Fruit fly (Drosophila melanogaster) whole organism, embryonic: ENCODE data around the gene CG3294.

Experiments
- Antp ChIP-seq: fragments of 200-800 bp; sonication (Bioruptor generic); optimal IDR thresholded peaks from 3 replicates; lab custom pipeline; 2016; ENCODE audit warnings: missing biosample characterization, missing genetic modification characterization
- BtbVII ChIP-seq: fragments of 200-800 bp; sonication (Bioruptor generic); optimal IDR thresholded peaks from 3 replicates; lab custom pipeline; 2017; ENCODE audit warnings: missing biosample characterization, mild to moderate bottlenecking, missing genetic modification characterization
- CG10267 ChIP-seq: fragments of 200-800 bp; sonication (Bioruptor generic); optimal IDR thresholded peaks from 2 replicates; lab custom pipeline; 2018; ENCODE audit warnings: missing biosample characterization, mild to moderate bottlenecking, missing genetic modification characterization, moderate library complexity
- CG12391 ChIP-seq: fragments of 200-800 bp; sonication (Bioruptor generic); optimal IDR thresholded peaks from 3 replicates; lab custom pipeline; 2018; ENCODE audit warnings: missing biosample characterization, mild to moderate bottlenecking, missing genetic modification characterization, moderate library complexity
- CG14710 ChIP-seq: fragments of 200-800 bp; sonication (Bioruptor generic); optimal IDR thresholded peaks from 3 replicates; lab custom pipeline; 2019; ENCODE audit warnings: missing biosample characterization, mild to moderate bottlenecking, missing genetic modification characterization, moderate library complexity
- CG14860 ChIP-seq: fragments of 200-800 bp; sonication (Bioruptor generic); IDR thresholded peaks from 3 replicates; pipeline ENCODE4 v1.3.6; 2022; ENCODE audit warnings: missing biosample characterization, missing genetic modification characterization; ENCODE audit not compliant: partially characterized antibody
- CG17361 ChIP-seq: fragments of 200-800 bp; sonication (Bioruptor generic); IDR thresholded peaks from 3 replicates; pipeline ENCODE4 v1.3.6; 2022; ENCODE audit warnings: missing biosample characterization, missing genetic modification characterization
- CG18476 ChIP-seq: fragments of 200-800 bp; sonication (Bioruptor generic); optimal IDR thresholded peaks from 2 replicates; lab custom pipeline; 2016; ENCODE audit warnings: missing biosample characterization, mild to moderate bottlenecking, missing genetic modification characterization
- CG18599 ChIP-seq: fragments of 200-800 bp; sonication (Bioruptor generic); optimal IDR thresholded peaks from 3 replicates; lab custom pipeline; 2017; ENCODE audit warnings: missing biosample characterization, missing genetic modification characterization, mild to moderate bottlenecking, moderate library complexity, missing genetic modification reagents
- CG2116 ChIP-seq: fragments of 200-800 bp; sonication (Bioruptor generic); optimal IDR thresholded peaks from 3 replicates; lab custom pipeline; 2018; ENCODE audit warnings: missing biosample characterization, mild to moderate bottlenecking, missing genetic modification characterization
- CG2678 ChIP-seq: fragments of 200-800 bp; sonication (Bioruptor generic); optimal IDR thresholded peaks from 3 replicates; lab custom pipeline; 2019; ENCODE audit warnings: missing biosample characterization, mild to moderate bottlenecking, missing genetic modification characterization, moderate library complexity
- CG30020 ChIP-seq: fragments of 200-800 bp; optimal IDR thresholded peaks from 2 replicates; lab custom pipeline; 2019; ENCODE audit warnings: missing biosample characterization, mild to moderate bottlenecking, missing genetic modification characterization, moderate library complexity
- CG34376 ChIP-seq: fragments of 200-800 bp; sonication (Bioruptor generic); optimal IDR thresholded peaks from 2 replicates; lab custom pipeline; 2018; ENCODE audit warnings: missing biosample characterization, mild to moderate bottlenecking, missing genetic modification characterization
- CG4360 ChIP-seq: fragments of 200-800 bp; sonication (Bioruptor generic); IDR thresholded peaks from 2 replicates; pipeline ENCODE4 v1.3.6; 2022; ENCODE audit warnings: missing biosample characterization, missing genetic modification characterization
- CG43689 ChIP-seq: fragments of 200-800 bp; sonication (Bioruptor generic); IDR thresholded peaks from 2 replicates; pipeline ENCODE4 v1.3.6; 2022; ENCODE audit warnings: missing biosample characterization, missing genetic modification characterization
- CG6791 ChIP-seq: fragments of 200-800 bp; sonication (Bioruptor generic); IDR thresholded peaks from 3 replicates; pipeline ENCODE4 v1.3.6; 2022; ENCODE audit warnings: missing biosample characterization, missing genetic modification characterization; ENCODE audit not compliant: partially characterized antibody
- CG7963 ChIP-seq: fragments of 200-800 bp; sonication (Bioruptor generic); IDR thresholded peaks from 3 replicates; pipeline ENCODE4 v1.3.6; 2022; ENCODE audit warnings: missing biosample characterization, missing genetic modification characterization; ENCODE audit not compliant: partially characterized antibody
- CG9727 ChIP-seq: fragments of 200-800 bp; sonication (Bioruptor generic); optimal IDR thresholded peaks from 3 replicates; lab custom pipeline; 2017; ENCODE audit warnings: missing biosample characterization, mild to moderate bottlenecking, missing genetic modification characterization
- CG9797 ChIP-seq: fragments of 200-800 bp; sonication (Bioruptor generic); optimal IDR thresholded peaks from 3 replicates; lab custom pipeline; 2018; ENCODE audit warnings: missing biosample characterization, mild to moderate bottlenecking, missing genetic modification characterization
- Dref ChIP-seq: fragments of 200-800 bp; sonication (Bioruptor generic); IDR thresholded peaks from 2 replicates; pipeline ENCODE4 v1.3.6; 2022; ENCODE audit warnings: missing biosample characterization, missing genetic modification characterization
- Drgx ChIP-seq: fragments of 200-800 bp; sonication (Bioruptor generic); IDR thresholded peaks from 2 replicates; pipeline ENCODE4 v1.3.6; 2022; ENCODE audit warnings: missing biosample characterization, missing genetic modification characterization
- Gug ChIP-seq: fragments of 200-800 bp; sonication (Bioruptor generic); IDR thresholded peaks from 4 replicates; pipeline ENCODE4 v1.3.6; 2022; ENCODE audit warnings: missing biosample characterization, missing genetic modification characterization
- H15 ChIP-seq: fragments of 200-800 bp; sonication (Bioruptor generic); IDR thresholded peaks from 3 replicates; pipeline ENCODE4 v1.3.6; 2022; ENCODE audit warnings: missing biosample characterization, missing genetic modification characterization
- HmgZ ChIP-seq: fragments of 200-800 bp; sonication (Bioruptor generic); optimal IDR thresholded peaks from 2 replicates; lab custom pipeline; 2018; ENCODE audit warnings: missing biosample characterization, mild to moderate bottlenecking, missing genetic modification characterization
- Jarid2 ChIP-seq: fragments of 200-800 bp; sonication (Bioruptor generic); optimal IDR thresholded peaks from 3 replicates; lab custom pipeline; 2017; ENCODE audit warnings: mild to moderate bottlenecking, missing biosample characterization, missing genetic modification reagents, missing genetic modification characterization
- MESR4 ChIP-seq: fragments of 200-800 bp; sonication (Bioruptor generic); optimal IDR thresholded peaks from 2 replicates; lab custom pipeline; 2018; ENCODE audit warnings: missing biosample characterization, mild to moderate bottlenecking, missing genetic modification characterization, moderate library complexity
- Med ChIP-seq: fragments of 200-800 bp; sonication (Bioruptor generic); peaks from one replicate; lab custom pipeline; 2016; ENCODE audit warnings: missing biosample characterization, missing genetic modification characterization, mild to moderate bottlenecking, inconsistent platforms, moderate library complexity
- Nf-YC ChIP-seq: fragments of 200-800 bp; optimal IDR thresholded peaks from 3 replicates; lab custom pipeline; 2019; ENCODE audit warnings: missing biosample characterization, mild to moderate bottlenecking, missing genetic modification characterization, moderate library complexity
- Pdp1 ChIP-seq, 2 experiments: fragments of 200-800 bp; sonication (Bioruptor generic); optimal IDR thresholded peaks; 3 replicates each; lab custom pipeline; 2016; ENCODE audit warnings: missing biosample characterization in 2 of 2, missing genetic modification characterization in 2 of 2, mild to moderate bottlenecking in 1 of 2, moderate library complexity in 1 of 2
- Scr ChIP-seq: fragments of 200-800 bp; sonication (Bioruptor generic); IDR thresholded peaks from 2 replicates; pipeline ENCODE4 v1.3.6; 2022; ENCODE audit warnings: missing biosample characterization, missing genetic modification characterization; ENCODE audit not compliant: partially characterized antibody
- Sry-β ChIP-seq: fragments of 200-800 bp; sonication (Bioruptor generic); optimal IDR thresholded peaks from 2 replicates; lab custom pipeline; 2018; ENCODE audit warnings: missing biosample characterization, mild to moderate bottlenecking, missing genetic modification characterization, moderate library complexity
- YL-1 ChIP-seq: fragments of 200-800 bp; sonication (Bioruptor generic); optimal IDR thresholded peaks from 3 replicates; lab custom pipeline; 2017; ENCODE audit warnings: missing biosample characterization, mild to moderate bottlenecking, missing genetic modification characterization
- amos ChIP-seq: fragments of 200-800 bp; sonication (Bioruptor generic); IDR thresholded peaks from 2 replicates; pipeline ENCODE4 v1.3.6; 2022; ENCODE audit warnings: missing biosample characterization, missing genetic modification characterization; ENCODE audit not compliant: partially characterized antibody
- exex ChIP-seq: fragments of 200-800 bp; sonication (Bioruptor generic); optimal IDR thresholded peaks from 4 replicates; lab custom pipeline; 2018; ENCODE audit warnings: missing biosample characterization, mild to moderate bottlenecking, missing genetic modification characterization, moderate library complexity
- grau ChIP-seq: fragments of 200-800 bp; optimal IDR thresholded peaks from 3 replicates; lab custom pipeline; 2019; ENCODE audit warnings: missing biosample characterization, mild to moderate bottlenecking, missing genetic modification characterization, moderate library complexity
- inv ChIP-seq: fragments of 200-800 bp; sonication (Bioruptor generic); IDR thresholded peaks from 2 replicates; pipeline ENCODE4 v1.3.6; 2022; ENCODE audit warnings: missing biosample characterization, missing genetic modification characterization; ENCODE audit not compliant: partially characterized antibody
- mld ChIP-seq: fragments of 200-800 bp; sonication (Bioruptor generic); IDR thresholded peaks from 3 replicates; pipeline ENCODE4 v1.3.6; 2022; ENCODE audit warnings: missing biosample characterization, missing genetic modification characterization; ENCODE audit not compliant: partially characterized antibody
- nerfin-2 ChIP-seq: fragments of 200-800 bp; sonication (Bioruptor generic); IDR thresholded peaks from 2 replicates; pipeline ENCODE4 v1.3.6; 2022; ENCODE audit warnings: missing biosample characterization, missing genetic modification characterization; ENCODE audit not compliant: partially characterized antibody
- pzg ChIP-seq: fragments of 200-800 bp; sonication (Bioruptor generic); optimal IDR thresholded peaks from 3 replicates; lab custom pipeline; 2018; ENCODE audit warnings: missing biosample characterization, mild to moderate bottlenecking, missing genetic modification characterization, moderate library complexity
- slbo ChIP-seq: fragments of 200-800 bp; sonication (Bioruptor generic); IDR thresholded peaks from 2 replicates; pipeline ENCODE4 v1.3.6; 2022; ENCODE audit warnings: missing biosample characterization, missing genetic modification characterization
- sna ChIP-seq: fragments of 200-800 bp; sonication (Bioruptor generic); IDR thresholded peaks from 2 replicates; pipeline ENCODE4 v1.3.6; 2022; ENCODE audit warnings: missing biosample characterization, missing genetic modification characterization; ENCODE audit not compliant: partially characterized antibody
- stc ChIP-seq: fragments of 200-800 bp; sonication (Bioruptor generic); IDR thresholded peaks from 2 replicates; pipeline ENCODE4 v1.3.6; 2022; ENCODE audit warnings: missing biosample characterization, missing genetic modification characterization
- stwl ChIP-seq: fragments of 200-800 bp; sonication (Bioruptor generic); optimal IDR thresholded peaks from 3 replicates; lab custom pipeline; 2018; ENCODE audit warnings: missing biosample characterization, mild to moderate bottlenecking, missing genetic modification characterization, moderate library complexity
- sug ChIP-seq: fragments of 200-800 bp; optimal IDR thresholded peaks from 2 replicates; lab custom pipeline; 2019; ENCODE audit warnings: missing biosample characterization, mild to moderate bottlenecking, missing genetic modification characterization, moderate library complexity
- tna ChIP-seq: fragments of 200-800 bp; sonication (Bioruptor generic); IDR thresholded peaks from 2 replicates; pipeline ENCODE4 v1.3.6; 2022; ENCODE audit warnings: missing biosample characterization, missing genetic modification characterization; ENCODE audit not compliant: partially characterized antibody

The CG3294 gene

dm6 chr2L:4830490-4830889 is 36.1 kb downstream of the CG3294 start, which contains the start of gene Fnta (continued):
- TF ChIP-seq CG12391 (tag; lab: Kevin White, UChicago) (no peak), CG18599 (GFP tag; lab: Kevin White, UChicago) (no peak), CG14710 (tag; lab: Kevin White, UChicago) (peak; percentile 18), tna (GFP tag; lab: Robert Waterston, UW) (peak; percentile 97), mld (GFP tag; lab: Robert Waterston, UW) (peak; percentile 91), CG14860 (GFP tag; lab: Robert Waterston, UW) (peak; percentile 81; the same call in 2 of the 3 replicates), inv (GFP tag; lab: Robert Waterston, UW) (peak; percentile 36), CG17361 (no peak), Scr (GFP tag; lab: Robert Waterston, UW) (peak; percentile 81), MESR4 (peak; percentile 66), CG9797 (GFP tag; lab: Kevin White, UChicago) (peak; percentile 26), Sry-β (no peak), H15 (GFP tag; lab: Robert Waterston, UW) (no peak), Dref (peak; percentile 86), CG4360 (peak; percentile 16; the same call in 1 of the 2 replicates), sna (GFP tag; lab: Robert Waterston, UW) (peak; percentile 89), YL-1 (peak; percentile 19), CG6791 (GFP tag; lab: Robert Waterston, UW) (peak; percentile 93), Nf-YC (no peak), pzg (GFP tag; lab: Kevin White, UChicago) (peak; percentile 47), CG18476 (GFP tag; lab: Kevin White, UChicago) (no peak), CG10267 (tag; lab: Kevin White, UChicago) (peak; percentile 29), stwl (tag; lab: Kevin White, UChicago) (peak; percentile 77), BtbVII (GFP tag; lab: Kevin White, UChicago) (no peak), CG2116 (GFP tag; lab: Kevin White, UChicago) (peak; percentile 45), amos (GFP tag; lab: Robert Waterston, UW) (peak; percentile 80; the same call in 1 of the 2 replicates), CG7963 (GFP tag; lab: Robert Waterston, UW) (peak; percentile 86; the same call in 2 of the 3 replicates)
- TF ChIP-seq, all 482 proteins: peak for 53

DNA sequence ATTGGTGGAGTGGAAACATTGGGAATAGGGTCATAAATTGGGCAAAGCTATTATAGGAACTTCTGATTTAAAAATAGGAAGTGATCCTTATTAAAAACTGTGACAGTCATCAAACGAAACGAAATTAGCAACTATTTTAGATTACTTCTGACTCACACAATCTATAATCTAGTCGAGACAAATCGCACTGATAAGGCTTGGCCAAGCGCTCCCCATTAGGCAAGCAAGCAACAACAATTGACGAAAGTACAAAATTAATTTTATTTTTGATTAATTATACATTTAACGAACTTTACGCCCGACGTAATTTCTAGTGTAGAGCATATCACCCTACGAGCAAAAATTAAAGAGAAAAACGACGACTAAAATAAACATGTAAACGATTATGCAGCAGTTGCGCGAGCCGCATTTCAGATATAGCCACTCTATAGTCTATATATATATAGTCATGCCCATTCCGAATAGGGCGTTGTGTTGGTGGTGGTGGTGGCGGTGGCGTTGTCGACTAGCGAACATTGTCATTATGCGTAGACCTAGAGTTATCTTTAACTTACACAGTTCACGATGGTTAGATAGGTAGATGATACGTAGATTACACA is 40.8 kb downstream of the CG3294 start, which contains the start of gene Ir25a:
Gene Ir25a, minus strand, starts transcription at position 210 of the 599 bp plus-strand sequence.
- TF ChIP-seq sug (tag; lab: Kevin White, UChicago) (peak; percentile 20), exex (tag; lab: Kevin White, UChicago) (peak; percentile 80), Med (GFP tag; lab: Kevin White, UChicago) (peak; percentile 58), Pdp1 (GFP tag; optimal IDR thresholded peaks at IDR 0.05; lab: Kevin White, UChicago) (peak in 1 of 2 experiments; percentile 71), CG9727 (GFP tag; lab: Kevin White, UChicago) (no peak)

DNA sequence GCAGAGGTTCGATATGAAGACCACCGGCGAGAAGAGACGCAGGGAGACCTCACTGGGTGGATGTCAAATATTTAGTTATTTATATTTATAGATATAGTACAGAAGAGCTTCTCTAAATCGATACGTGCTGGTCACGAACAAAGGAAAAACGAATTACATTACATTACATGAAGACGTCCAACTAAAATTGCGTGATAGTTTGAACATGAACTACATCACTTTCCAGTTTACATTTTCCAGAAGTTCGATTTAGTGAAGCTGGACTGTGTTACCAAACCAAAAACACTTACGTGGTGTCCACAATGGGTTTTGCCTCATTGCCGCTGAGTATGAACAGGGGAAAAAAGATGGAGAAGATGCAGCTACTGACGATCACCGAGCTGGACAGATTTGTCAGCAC is 41.8 kb downstream of the CG3294 start:
- peak; percentile 29; the same call in 1 of the 2 replicates for TF ChIP-seq Drgx (GFP tag; lab: Robert Waterston, UW)
- no peak for TF ChIP-seq HmgZ (tag; lab: Kevin White, UChicago)
- TF ChIP-seq stc (GFP tag; lab: Robert Waterston, UW), result no peak
- peak; percentile 49 for TF ChIP-seq grau (tag; lab: Kevin White, UChicago)
- peak; percentile 22; the same call in 1 of the 2 replicates for TF ChIP-seq slbo (GFP tag; lab: Robert Waterston, UW)
- peak; percentile 3 for TF ChIP-seq CG2678 (tag; lab: Kevin White, UChicago)
- no peak for TF ChIP-seq nerfin-2
- peak in 1 of 2 experiments; percentile 14 for TF ChIP-seq Pdp1 (GFP tag; optimal IDR thresholded peaks at IDR 0.05; lab: Kevin White, UChicago)
- no peak for TF ChIP-seq Antp (GFP tag; lab: Kevin White, UChicago)
- TF ChIP-seq Jarid2 (GFP tag; lab: Kevin White, UChicago), result no peak
- no peak for TF ChIP-seq amos (GFP tag; lab: Robert Waterston, UW)
- TF ChIP-seq Med (GFP tag; lab: Kevin White, UChicago), result peak; percentile 58
- TF ChIP-seq CG34376 (GFP tag; lab: Kevin White, UChicago), result no peak
- TF ChIP-seq Gug (GFP tag; lab: Robert Waterston, UW), result peak; percentile 6; the same call in 1 of the 4 replicates
- no peak for TF ChIP-seq CG43689 (GFP tag; lab: Robert Waterston, UW)
- no peak for TF ChIP-seq CG30020
